Worm (Caenorhabditis elegans) whole organism, L4 larva: ENCODE results near the gene srbc-7.

ENCODE experiments used
- F10B5.3 ChIP-seq: sonication (generic microtip); optimal IDR thresholded peaks from 2 replicates; lab custom pipeline; 2016; ENCODE audit warnings: mild to moderate bottlenecking, missing genetic modification characterization, missing compliant biosample characterization
- F49E8.2 ChIP-seq: sonication (generic microtip); optimal IDR thresholded peaks from 2 replicates; lab custom pipeline; 2016; ENCODE audit warnings: missing compliant biosample characterization, mild to moderate bottlenecking, missing genetic modification characterization, borderline replicate concordance
- R02D3.7 ChIP-seq: fragments of 150-350 bp; sonication (generic microtip); optimal IDR thresholded peaks from 3 replicates; lab custom pipeline; 2014; ENCODE audit warnings: missing biosample characterization, missing genetic modification characterization
- Y105C5A.15 ChIP-seq: fragments of 200-800 bp; sonication (Bioruptor generic); IDR thresholded peaks from 2 replicates; pipeline ENCODE4 v1.3.6; 2022; ENCODE audit warnings: missing genetic modification characterization, missing compliant biosample characterization
- Y5F2A.4 ChIP-seq: fragments of 200-800 bp; sonication (Bioruptor generic); optimal IDR thresholded peaks from 2 replicates; lab custom pipeline; 2018; ENCODE audit warnings: mild to moderate bottlenecking, missing genetic modification characterization, missing compliant biosample characterization
- Y75B8A.6 ChIP-seq: fragments of 200-800 bp; sonication (Bioruptor generic); IDR thresholded peaks from 2 replicates; pipeline ENCODE4 v1.3.6; 2022; ENCODE audit warnings: missing genetic modification reagents, missing genetic modification characterization, missing compliant biosample characterization
- ama-1 ChIP-seq: fragments of 150-350 bp; optimal IDR thresholded peaks from 2 replicates; lab custom pipeline; 2014; ENCODE audit warnings: inconsistent platforms, mixed read lengths
- arid-1 ChIP-seq: fragments of 200-800 bp; sonication (Bioruptor generic); conservative IDR thresholded peaks from 2 replicates; pipeline ENCODE4 v1.3.6; 2022; ENCODE audit warnings: missing genetic modification reagents, missing genetic modification characterization, missing compliant biosample characterization
- ceh-20 ChIP-seq: fragments of 200-800 bp; sonication (Bioruptor generic); IDR thresholded peaks from 2 replicates; pipeline ENCODE4 v1.3.6; 2022; ENCODE audit warnings: missing genetic modification reagents, missing genetic modification characterization, missing compliant biosample characterization
- ceh-32 ChIP-seq: sonication (generic microtip); optimal IDR thresholded peaks from 2 replicates; lab custom pipeline; 2016; ENCODE audit warnings: mild to moderate bottlenecking, missing genetic modification characterization, missing compliant biosample characterization; ENCODE audit not compliant: poor library complexity
- ceh-62 ChIP-seq: sonication (generic microtip); optimal IDR thresholded peaks from 2 replicates; lab custom pipeline; 2017; ENCODE audit warnings: missing biosample characterization, missing genetic modification characterization
- daf-12 ChIP-seq: fragments of 150-350 bp; optimal IDR thresholded peaks from 2 replicates; lab custom pipeline; 2014; ENCODE audit warnings: missing biosample characterization, missing genetic modification reagents, missing genetic modification characterization
- dpl-1 ChIP-seq: fragments of 150-350 bp; optimal IDR thresholded peaks from 2 replicates; lab custom pipeline; 2014; ENCODE audit warnings: missing biosample characterization, missing genetic modification reagents, missing genetic modification characterization
- egl-27 ChIP-seq: sonication (generic microtip); optimal IDR thresholded peaks from 3 replicates; lab custom pipeline; 2017; ENCODE audit warnings: missing biosample characterization, missing genetic modification reagents, missing genetic modification characterization
- egl-43 ChIP-seq: fragments of 200-800 bp; sonication (Bioruptor generic); IDR thresholded peaks from 2 replicates; pipeline ENCODE4 v1.3.6; 2022; ENCODE audit warnings: missing genetic modification reagents, missing genetic modification characterization, missing compliant biosample characterization
- fkh-10 ChIP-seq: fragments of 150-350 bp; optimal IDR thresholded peaks from 2 replicates; lab custom pipeline; 2014; ENCODE audit warnings: missing biosample characterization, missing genetic modification reagents, missing genetic modification characterization
- hif-1 ChIP-seq, 2 experiments: sonication (generic microtip); optimal IDR thresholded peaks; 2 replicates each; lab custom pipeline; 2016 to 2017; ENCODE audit warnings: missing compliant biosample characterization in 2 of 2, missing genetic modification characterization in 2 of 2, missing genetic modification reagents in 2 of 2, missing genotype in 2 of 2, mild to moderate bottlenecking in 1 of 2
- hlh-11 ChIP-seq: fragments of 200-800 bp; sonication (Bioruptor generic); optimal IDR thresholded peaks from 2 replicates; lab custom pipeline; 2018; ENCODE audit warnings: mild to moderate bottlenecking, missing genetic modification characterization, missing compliant biosample characterization
- hmg-1.1 ChIP-seq: fragments of 200-800 bp; sonication (Bioruptor generic); IDR thresholded peaks from 2 replicates; pipeline ENCODE4 v1.3.6; 2022; ENCODE audit warnings: missing genetic modification reagents, missing genetic modification characterization, missing compliant biosample characterization
- jun-1 ChIP-seq: fragments of 150-350 bp; optimal IDR thresholded peaks from 2 replicates; lab custom pipeline; 2014; ENCODE audit warnings: missing biosample characterization, missing genetic modification reagents, missing genetic modification characterization
- lin-1 ChIP-seq: fragments of 200-800 bp; sonication (Bioruptor generic); IDR thresholded peaks from 2 replicates; pipeline ENCODE4 v1.3.6; 2022; ENCODE audit warnings: missing genetic modification reagents, missing genetic modification characterization, missing compliant biosample characterization
- lin-13 ChIP-seq: fragments of 150-350 bp; optimal IDR thresholded peaks from 2 replicates; lab custom pipeline; 2014; ENCODE audit warnings: missing biosample characterization, missing genetic modification reagents, missing genetic modification characterization
- madf-9 ChIP-seq: fragments of 200-800 bp; sonication (Bioruptor generic); conservative IDR thresholded peaks from 2 replicates; pipeline ENCODE4 v1.3.6; 2022; ENCODE audit warnings: missing genetic modification reagents, missing genetic modification characterization, missing compliant biosample characterization
- mdt-29 ChIP-seq: fragments of 200-800 bp; sonication (Bioruptor generic); IDR thresholded peaks from 2 replicates; pipeline ENCODE4 v1.3.6; 2022; ENCODE audit warnings: missing genetic modification reagents, missing genetic modification characterization, missing compliant biosample characterization
- nhr-10 ChIP-seq: fragments of 150-350 bp; optimal IDR thresholded peaks from 2 replicates; lab custom pipeline; 2014; ENCODE audit warnings: missing biosample characterization, missing genetic modification characterization
- nhr-111 ChIP-seq: fragments of 200-800 bp; sonication (Bioruptor generic); optimal IDR thresholded peaks from 2 replicates; lab custom pipeline; 2018; ENCODE audit warnings: mild to moderate bottlenecking, missing genetic modification characterization, missing compliant biosample characterization
- nhr-25 ChIP-seq: sonication (generic microtip); optimal IDR thresholded peaks from 2 replicates; lab custom pipeline; 2017; ENCODE audit warnings: missing genetic modification characterization, mild to moderate bottlenecking, missing compliant biosample characterization, antibody characterized with exemption, moderate library complexity, borderline replicate concordance; ENCODE audit not compliant: insufficient read depth
- nhr-42 ChIP-seq: fragments of 200-800 bp; sonication (Bioruptor generic); IDR thresholded peaks from 2 replicates; pipeline ENCODE4 v1.3.6; 2022; ENCODE audit warnings: missing genetic modification characterization, missing compliant biosample characterization
- nhr-48 ChIP-seq: sonication (generic microtip); optimal IDR thresholded peaks from 2 replicates; lab custom pipeline; 2016; ENCODE audit warnings: mild to moderate bottlenecking, missing genetic modification characterization, missing compliant biosample characterization
- nhr-6 ChIP-seq: fragments of 150-350 bp; optimal IDR thresholded peaks from 2 replicates; lab custom pipeline; 2014; ENCODE audit warnings: missing biosample characterization, missing genetic modification characterization
- pha-4 ChIP-seq, 2 experiments: fragments of 150-350 bp in 1 of 2; fragments of 200-800 bp in 1 of 2; sonication (Bioruptor generic) in 1 of 2; IDR thresholded peaks in 1 of 2; optimal IDR thresholded peaks in 1 of 2; 2 replicates each; pipeline versions ENCODE4 v1.3.6 to Lab custom; 2014 to 2022; ENCODE audit warnings: missing genetic modification characterization in 2 of 2, missing genetic modification reagents in 2 of 2, missing biosample characterization in 1 of 2, missing compliant biosample characterization in 1 of 2
- pqm-1 ChIP-seq: sonication (generic microtip); optimal IDR thresholded peaks from 2 replicates; lab custom pipeline; 2017; ENCODE audit warnings: missing biosample characterization, missing genetic modification characterization
- rbr-2 ChIP-seq: sonication (generic microtip); optimal IDR thresholded peaks from 2 replicates; lab custom pipeline; 2016; ENCODE audit warnings: missing genotype, missing genetic modification characterization, missing compliant biosample characterization
- sdz-12 ChIP-seq: fragments of 200-800 bp; sonication (Bioruptor generic); optimal IDR thresholded peaks from 2 replicates; lab custom pipeline; 2018; ENCODE audit warnings: mild to moderate bottlenecking, missing genetic modification characterization, missing compliant biosample characterization
- skn-1 ChIP-seq: fragments of 150-350 bp; optimal IDR thresholded peaks from 2 replicates; lab custom pipeline; 2014; ENCODE audit warnings: missing biosample characterization, missing genetic modification characterization
- snpc-1.2 ChIP-seq: fragments of 200-800 bp; sonication (Bioruptor generic); IDR thresholded peaks from 2 replicates; pipeline ENCODE4 v1.3.6; 2022; ENCODE audit warnings: missing genetic modification reagents, missing genetic modification characterization, missing compliant biosample characterization
- spr-1 ChIP-seq: sonication (generic microtip); optimal IDR thresholded peaks from 2 replicates; lab custom pipeline; 2016; ENCODE audit warnings: mild to moderate bottlenecking, missing genetic modification characterization, missing compliant biosample characterization
- zag-1 ChIP-seq: fragments of 150-350 bp; optimal IDR thresholded peaks from 2 replicates; lab custom pipeline; 2014; ENCODE audit warnings: missing biosample characterization, missing genetic modification characterization
- zip-11 ChIP-seq: fragments of 200-800 bp; sonication (Bioruptor generic); IDR thresholded peaks from 2 replicates; pipeline ENCODE4 v1.3.6; 2022; ENCODE audit warnings: missing genetic modification characterization, missing compliant biosample characterization

srbc-7 gene

DNA sequence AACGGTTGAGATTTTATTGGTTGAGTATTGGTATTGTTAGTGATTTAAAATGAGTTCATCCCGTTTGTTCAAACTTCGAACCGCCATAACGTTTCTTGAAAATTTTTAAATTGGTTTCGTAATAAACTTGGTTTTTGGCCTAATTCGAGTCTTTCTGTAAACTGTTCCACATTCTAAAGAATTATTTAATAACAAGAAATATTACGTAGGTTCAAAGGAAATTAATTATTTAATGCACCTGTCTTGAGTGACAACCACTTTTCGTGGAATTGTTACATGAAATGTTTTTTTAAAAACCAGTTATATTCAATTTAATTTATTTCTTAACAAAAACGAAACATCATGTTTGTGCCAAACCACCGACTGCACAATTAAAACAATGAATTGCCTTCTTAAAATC lies 13.8 kb upstream of the srbc-7 start:
- no peak for TF ChIP-seq skn-1 (tag; lab: Kevin White, UChicago)
- TF ChIP-seq arid-1 (GFP tag; lab: Robert Waterston, UW), result no peak
- TF ChIP-seq ama-1, result no peak
- TF ChIP-seq zag-1 (tag; lab: Kevin White, UChicago), result no peak
- TF ChIP-seq ceh-20 (GFP tag; lab: Robert Waterston, UW), result no peak
- no peak for TF ChIP-seq Y105C5A.15
- no peak for TF ChIP-seq rbr-2
- TF ChIP-seq lin-13 (GFP tag; lab: Kevin White, UChicago), result no peak
- no peak for TF ChIP-seq spr-1 (tag; lab: Kevin White, UChicago)
- TF ChIP-seq zip-11 (GFP tag; lab: Robert Waterston, UW), result no peak
- no peak for TF ChIP-seq mdt-29 (GFP tag; lab: Robert Waterston, UW)
- TF ChIP-seq R02D3.7 (tag; lab: Kevin White, UChicago), result no peak
- no peak for TF ChIP-seq Y5F2A.4 (GFP tag; lab: Kevin White, UChicago)
- TF ChIP-seq F10B5.3 (tag; lab: Kevin White, UChicago), result no peak
- no peak for TF ChIP-seq daf-12
- TF ChIP-seq egl-27 (tag; lab: Kevin White, UChicago), result no peak
- no peak for TF ChIP-seq egl-43 (GFP tag; lab: Robert Waterston, UW)
- no peak for TF ChIP-seq Y75B8A.6 (GFP tag; lab: Robert Waterston, UW)
- TF ChIP-seq madf-9, result no peak

DNA sequence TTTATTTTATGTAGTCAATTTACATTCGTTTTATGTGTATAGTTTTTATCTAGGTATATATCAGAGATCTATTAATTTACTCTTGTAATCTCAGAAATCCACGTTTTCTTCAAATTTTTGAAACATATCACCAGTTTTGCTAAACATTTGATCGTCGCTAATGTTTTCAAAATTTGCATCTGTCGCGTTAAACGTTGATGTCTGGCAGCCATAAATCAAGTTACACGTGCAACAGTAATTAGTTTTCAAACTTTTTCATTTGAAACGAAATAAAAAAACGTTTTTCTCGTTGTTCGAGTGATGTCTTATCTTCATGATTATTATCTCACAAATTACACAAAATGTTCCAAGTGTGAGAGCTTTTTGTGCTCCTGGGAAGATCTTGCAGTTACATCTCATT lies 10.0 kb upstream of the srbc-7 start, which contains the start of gene srh-79:
srh-79 (plus strand) TSS at position 301 of the 400 bp plus-strand sequence.
- TF ChIP-seq nhr-48 (no peak), F49E8.2 (tag; lab: Kevin White, UChicago) (no peak), rbr-2 (no peak), nhr-25 (tag; lab: Kevin White, UChicago) (no peak), nhr-111 (GFP tag; lab: Kevin White, UChicago) (no peak), ceh-32 (tag; lab: Kevin White, UChicago) (no peak), snpc-1.2 (GFP tag; lab: Robert Waterston, UW) (no peak), egl-27 (tag; lab: Kevin White, UChicago) (no peak), hlh-11 (no peak), hmg-1.1 (no peak), nhr-6 (tag; lab: Kevin White, UChicago) (no peak), hif-1 (tag; optimal IDR thresholded peaks at IDR 0.05; lab: Kevin White, UChicago) (no peak), nhr-42 (GFP tag; lab: Robert Waterston, UW) (no peak), zip-11 (GFP tag; lab: Robert Waterston, UW) (no peak), pha-4 (GFP tag; IDR thresholded peaks at IDR 0.05; lab: Robert Waterston, UW) (no peak), pha-4 (tag; optimal IDR thresholded peaks at IDR 0.05; lab: Kevin White, UChicago) (no peak), pqm-1 (tag; lab: Kevin White, UChicago) (no peak), ceh-62 (no peak), mdt-29 (GFP tag; lab: Robert Waterston, UW) (no peak), nhr-10 (no peak), sdz-12 (no peak)
- TF ChIP-seq, all 104 proteins: peak for 0

DNA sequence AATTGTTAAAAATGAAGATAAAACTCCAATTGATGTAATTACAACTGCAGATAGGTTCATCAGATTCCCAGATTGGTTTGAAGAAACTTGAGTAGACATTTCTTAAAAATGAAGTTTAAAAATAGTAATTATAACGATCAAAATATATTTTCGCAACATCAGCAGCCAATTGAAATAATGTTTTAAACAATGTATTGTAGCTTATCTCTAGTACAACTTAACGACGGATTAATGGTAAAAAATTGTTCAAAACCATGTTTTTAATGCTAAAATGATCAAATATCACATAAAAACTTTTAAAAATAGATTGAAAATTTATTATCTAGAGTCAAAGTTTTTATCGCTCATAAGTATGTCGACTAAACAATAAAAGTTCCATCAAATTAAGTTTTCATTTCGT lies 7.8 kb upstream of the srbc-7 start, which contains the start of gene srbc-11:
srbc-11 (minus strand) TSS at position 101 of the 400 bp plus-strand sequence.
- no peak for TF ChIP-seq jun-1 (tag; lab: Kevin White, UChicago)
- no peak for TF ChIP-seq lin-1 (GFP tag; lab: Robert Waterston, UW)
- no peak for TF ChIP-seq zag-1 (tag; lab: Kevin White, UChicago)
- no peak for TF ChIP-seq dpl-1 (GFP tag; lab: Kevin White, UChicago)
- TF ChIP-seq fkh-10, result no peak
